Fruit fly (Drosophila melanogaster) whole organism, embryonic: ENCODE measurements around the gene Cpr73D.

Experiments used
- Awh ChIP-seq: fragments of 200-800 bp; sonication (Bioruptor generic); IDR thresholded peaks from 2 replicates; pipeline ENCODE4, ENCODE4 v1.3.6; 2022; ENCODE audit warnings: missing biosample characterization, missing genetic modification characterization
- Blimp-1 ChIP-seq: fragments of 200-800 bp; sonication (Bioruptor generic); optimal IDR thresholded peaks from 3 replicates; lab custom pipeline; 2018; ENCODE audit warnings: missing biosample characterization, missing genetic modification characterization, mild to moderate bottlenecking, moderate library complexity, missing genetic modification reagents
- CG10431 ChIP-seq: fragments of 200-800 bp; sonication (Bioruptor generic); optimal IDR thresholded peaks from 3 replicates; lab custom pipeline; 2018; ENCODE audit warnings: missing biosample characterization, mild to moderate bottlenecking, missing genetic modification characterization
- CG10462 ChIP-seq: fragments of 200-800 bp; sonication (Bioruptor generic); optimal IDR thresholded peaks from 2 replicates; lab custom pipeline; 2016; ENCODE audit warnings: missing biosample characterization, missing genetic modification characterization
- CG14965 ChIP-seq: fragments of 200-800 bp; sonication (Bioruptor generic); optimal IDR thresholded peaks from 2 replicates; lab custom pipeline; 2016; ENCODE audit warnings: missing biosample characterization, missing genetic modification characterization, borderline replicate concordance
- CG16779 ChIP-seq: fragments of 200-800 bp; sonication (Bioruptor generic); IDR thresholded peaks from 2 replicates; pipeline ENCODE4 v1.3.6; 2022; ENCODE audit warnings: missing biosample characterization, missing genetic modification characterization
- CG16815 ChIP-seq: fragments of 200-800 bp; sonication (Bioruptor generic); optimal IDR thresholded peaks from 3 replicates; lab custom pipeline; 2017; ENCODE audit warnings: missing biosample characterization, mild to moderate bottlenecking, missing genetic modification characterization
- CG17361 ChIP-seq: fragments of 200-800 bp; sonication (Bioruptor generic); IDR thresholded peaks from 3 replicates; pipeline ENCODE4 v1.3.6; 2022; ENCODE audit warnings: missing biosample characterization, missing genetic modification characterization
- CG17912 ChIP-seq: fragments of 200-800 bp; sonication (Bioruptor generic); optimal IDR thresholded peaks from 2 replicates; lab custom pipeline; 2018; ENCODE audit warnings: missing biosample characterization, mild to moderate bottlenecking, missing genetic modification characterization
- CG18262 ChIP-seq: fragments of 200-800 bp; optimal IDR thresholded peaks from 3 replicates; lab custom pipeline; 2019; ENCODE audit warnings: missing biosample characterization, mild to moderate bottlenecking, missing genetic modification characterization, moderate library complexity
- CG2199 ChIP-seq: fragments of 200-800 bp; sonication (Bioruptor generic); IDR thresholded peaks from 3 replicates; pipeline ENCODE4 v1.3.6; 2022; ENCODE audit warnings: missing biosample characterization, missing genetic modification characterization
- CG2678 ChIP-seq: fragments of 200-800 bp; sonication (Bioruptor generic); optimal IDR thresholded peaks from 3 replicates; lab custom pipeline; 2019; ENCODE audit warnings: missing biosample characterization, mild to moderate bottlenecking, missing genetic modification characterization, moderate library complexity
- CG2712 ChIP-seq: fragments of 200-800 bp; optimal IDR thresholded peaks from 3 replicates; lab custom pipeline; 2019; ENCODE audit warnings: missing biosample characterization, mild to moderate bottlenecking, missing genetic modification characterization, moderate library complexity
- CG30431 ChIP-seq: fragments of 200-800 bp; sonication (Bioruptor generic); optimal IDR thresholded peaks from 2 replicates; lab custom pipeline; 2017; ENCODE audit warnings: missing biosample characterization, missing genetic modification characterization
- CG31441 ChIP-seq: fragments of 200-800 bp; sonication (Bioruptor generic); IDR thresholded peaks from 2 replicates; pipeline ENCODE4 v1.3.6; 2022; ENCODE audit warnings: missing biosample characterization, missing genetic modification characterization
- CG3281 ChIP-seq: fragments of 200-800 bp; sonication (Bioruptor generic); optimal IDR thresholded peaks from 3 replicates; lab custom pipeline; 2017; ENCODE audit warnings: missing biosample characterization, mild to moderate bottlenecking, missing genetic modification characterization
- CG34224 ChIP-seq: fragments of 200-800 bp; sonication (Bioruptor generic); IDR thresholded peaks from 3 replicates; pipeline ENCODE4 v1.3.6; 2022; ENCODE audit warnings: missing biosample characterization, missing genetic modification characterization; ENCODE audit not compliant: partially characterized antibody
- CG42726 ChIP-seq: fragments of 200-800 bp; sonication (Bioruptor generic); IDR thresholded peaks from 2 replicates; pipeline ENCODE4 v1.3.6; 2022; ENCODE audit warnings: missing biosample characterization, missing genetic modification characterization; ENCODE audit not compliant: partially characterized antibody
- CG7372 ChIP-seq: fragments of 200-800 bp; sonication (Bioruptor generic); IDR thresholded peaks from 2 replicates; pipeline ENCODE4 v1.3.6; 2022; ENCODE audit warnings: missing biosample characterization, missing genetic modification characterization
- CG9932 ChIP-seq: fragments of 200-800 bp; sonication (Bioruptor generic); IDR thresholded peaks from 2 replicates; pipeline ENCODE4 v1.3.6; 2022; ENCODE audit warnings: missing biosample characterization, missing genetic modification characterization
- E2f2 ChIP-seq: fragments of 200-800 bp; sonication (Bioruptor generic); IDR thresholded peaks from 2 replicates; pipeline ENCODE4 v1.3.6; 2022; ENCODE audit warnings: missing biosample characterization, missing genetic modification characterization
- Hr51 ChIP-seq, 2 experiments: fragments of 200-800 bp; sonication (Bioruptor generic); optimal IDR thresholded peaks; 2 replicates in 1 of 2; 3 replicates in 1 of 2; lab custom pipeline; 2016 to 2018; ENCODE audit warnings: missing biosample characterization in 2 of 2, missing genetic modification characterization in 2 of 2, mild to moderate bottlenecking in 1 of 2, moderate library complexity in 1 of 2
- Med ChIP-seq: fragments of 200-800 bp; sonication (Bioruptor generic); peaks from one replicate; lab custom pipeline; 2016; ENCODE audit warnings: missing biosample characterization, missing genetic modification characterization, mild to moderate bottlenecking, inconsistent platforms, moderate library complexity
- Opbp ChIP-seq: fragments of 200-800 bp; sonication (Bioruptor generic); IDR thresholded peaks from 3 replicates; pipeline ENCODE4 v1.3.6; 2022; ENCODE audit warnings: missing biosample characterization, missing genetic modification characterization; ENCODE audit not compliant: partially characterized antibody
- Rfx ChIP-seq: fragments of 200-800 bp; sonication (Bioruptor generic); IDR thresholded peaks from 2 replicates; pipeline ENCODE4 v1.3.6; 2022; ENCODE audit warnings: missing biosample characterization, missing genetic modification characterization
- Sox100B ChIP-seq: fragments of 200-800 bp; sonication (Bioruptor generic); optimal IDR thresholded peaks from 3 replicates; lab custom pipeline; 2018; ENCODE audit warnings: missing biosample characterization, mild to moderate bottlenecking, missing genetic modification characterization
- az2 ChIP-seq: fragments of 200-800 bp; sonication (Bioruptor generic); optimal IDR thresholded peaks from 3 replicates; lab custom pipeline; 2016; ENCODE audit warnings: missing biosample characterization, missing genetic modification characterization
- chm ChIP-seq: fragments of 200-800 bp; sonication (Bioruptor generic); IDR thresholded peaks from 2 replicates; pipeline ENCODE4 v1.3.6; 2022; ENCODE audit warnings: missing biosample characterization, missing genetic modification characterization
- crol ChIP-seq: fragments of 200-800 bp; sonication (Bioruptor generic); IDR thresholded peaks from 2 replicates; pipeline ENCODE4 v1.3.6; 2022; ENCODE audit warnings: missing biosample characterization, missing genetic modification characterization
- dan ChIP-seq: fragments of 200-800 bp; sonication (Bioruptor generic); IDR thresholded peaks from 2 replicates; pipeline ENCODE4 v1.3.6; 2022; ENCODE audit warnings: missing biosample characterization, missing genetic modification characterization
- dmrt99B ChIP-seq: fragments of 200-800 bp; sonication (Bioruptor generic); optimal IDR thresholded peaks from 2 replicates; lab custom pipeline; 2018; ENCODE audit warnings: missing biosample characterization, mild to moderate bottlenecking, missing genetic modification characterization, moderate library complexity
- gem ChIP-seq: fragments of 200-800 bp; sonication (Bioruptor generic); optimal IDR thresholded peaks from 2 replicates; lab custom pipeline; 2019; ENCODE audit warnings: missing biosample characterization, mild to moderate bottlenecking, missing genetic modification characterization, moderate library complexity
- grn ChIP-seq: fragments of 200-800 bp; sonication (Bioruptor generic); optimal IDR thresholded peaks from 3 replicates; lab custom pipeline; 2017; ENCODE audit warnings: missing biosample characterization, missing genetic modification characterization
- hkb ChIP-seq, 2 experiments: fragments of 200-800 bp in 1 of 2; fragments of >200 bp in 1 of 2; sonication (Bioruptor generic) in 1 of 2; IDR thresholded peaks in 1 of 2; optimal IDR thresholded peaks in 1 of 2; 2 replicates each; pipeline versions ENCODE4 v1.3.6 to Lab custom; 2017 to 2022; ENCODE audit warnings: missing biosample characterization in 1 of 2, missing genetic modification characterization in 1 of 2
- inv ChIP-seq: fragments of 200-800 bp; sonication (Bioruptor generic); IDR thresholded peaks from 2 replicates; pipeline ENCODE4 v1.3.6; 2022; ENCODE audit warnings: missing biosample characterization, missing genetic modification characterization; ENCODE audit not compliant: partially characterized antibody
- klu ChIP-seq: fragments of 200-800 bp; sonication (Bioruptor generic); IDR thresholded peaks from 2 replicates; pipeline ENCODE4 v1.3.6; 2022; ENCODE audit warnings: missing biosample characterization, missing genetic modification characterization
- lov ChIP-seq, 2 experiments: fragments of 200-800 bp in 1 of 2; fragments of >200 bp in 1 of 2; sonication (Bioruptor generic) in 1 of 2; IDR thresholded peaks in 1 of 2; optimal IDR thresholded peaks in 1 of 2; 2 replicates in 1 of 2; 3 replicates in 1 of 2; pipeline versions ENCODE4 v1.3.6 to Lab custom; 2017 to 2022; ENCODE audit warnings: missing biosample characterization in 1 of 2, missing genetic modification characterization in 1 of 2
- mld ChIP-seq: fragments of 200-800 bp; sonication (Bioruptor generic); IDR thresholded peaks from 3 replicates; pipeline ENCODE4 v1.3.6; 2022; ENCODE audit warnings: missing biosample characterization, missing genetic modification characterization; ENCODE audit not compliant: partially characterized antibody
- pita ChIP-seq: fragments of 200-800 bp; sonication (Bioruptor generic); optimal IDR thresholded peaks from 2 replicates; lab custom pipeline; 2017; ENCODE audit warnings: missing biosample characterization, mild to moderate bottlenecking, missing genetic modification characterization
- run ChIP-seq: fragments of 200-800 bp; sonication (Bioruptor generic); optimal IDR thresholded peaks from 3 replicates; lab custom pipeline; 2018; ENCODE audit warnings: missing biosample characterization, mild to moderate bottlenecking, missing genetic modification characterization
- sim ChIP-seq: fragments of 200-800 bp; sonication (Bioruptor generic); IDR thresholded peaks from 2 replicates; pipeline ENCODE4 v1.3.6; 2022; ENCODE audit warnings: missing biosample characterization, missing genetic modification characterization
- so ChIP-seq: fragments of 200-800 bp; sonication (Bioruptor generic); IDR thresholded peaks from 3 replicates; pipeline ENCODE4 v1.3.6; 2022; ENCODE audit warnings: missing biosample characterization, missing genetic modification characterization
- sr ChIP-seq: fragments of 200-800 bp; sonication (Bioruptor generic); IDR thresholded peaks from 3 replicates; pipeline ENCODE4 v1.3.6; 2022; ENCODE audit warnings: missing biosample characterization, missing genetic modification characterization
- trem ChIP-seq: fragments of 200-800 bp; optimal IDR thresholded peaks from 3 replicates; lab custom pipeline; 2019; ENCODE audit warnings: missing biosample characterization, mild to moderate bottlenecking, missing genetic modification characterization, moderate library complexity
- z ChIP-seq: fragments of 200-800 bp; sonication (Bioruptor generic); IDR thresholded peaks from 3 replicates; pipeline ENCODE4 v1.3.6; 2022; ENCODE audit warnings: missing biosample characterization, missing genetic modification characterization

Cpr73D gene

dm6 chr3L:16974645-16975151 is 17.2 kb upstream of the Cpr73D start (continued):
- TF ChIP-seq pita (GFP tag; lab: Kevin White, UChicago) (no peak), CG16779 (GFP tag; lab: Robert Waterston, UW) (no peak), hkb (optimal IDR thresholded peaks at IDR 0.05; lab: Kevin White, UChicago) (no peak), hkb (GFP tag; IDR thresholded peaks at IDR 0.05; lab: Robert Waterston, UW) (peak; percentile 47; the same call in 1 of the 2 replicates), z (GFP tag; lab: Robert Waterston, UW) (no peak), CG30431 (GFP tag; lab: Kevin White, UChicago) (no peak)
- TF ChIP-seq, all 482 proteins: peak for 44

- TF ChIP-seq lov (optimal IDR thresholded peaks at IDR 0.05; lab: Kevin White, UChicago) (no peak), lov (GFP tag; IDR thresholded peaks at IDR 0.05; lab: Robert Waterston, UW) (0 out of 3 replicates have a peak, but pooled peaks have one; percentile 44), Blimp-1 (GFP tag; lab: Kevin White, UChicago) (peak; percentile 23), CG10431 (no peak), crol (no peak), CG9932 (GFP tag; lab: Robert Waterston, UW) (no peak), CG31441 (GFP tag; lab: Robert Waterston, UW) (0 out of 2 replicates have a peak, but pooled peaks have one; percentile 16), CG18262 (peak; percentile 29), Opbp (GFP tag; lab: Robert Waterston, UW) (no peak), trem (tag; lab: Kevin White, UChicago) (no peak), so (GFP tag; lab: Robert Waterston, UW) (no peak), sim (GFP tag; lab: Robert Waterston, UW) (no peak), CG2712 (tag; lab: Kevin White, UChicago) (peak; percentile 6), E2f2 (GFP tag; lab: Robert Waterston, UW) (no peak), Awh (GFP tag; lab: Robert Waterston, UW) (0 out of 2 replicates have a peak, but pooled peaks have one; percentile 7), CG14965 (GFP tag; lab: Kevin White, UChicago) (no peak), dmrt99B (tag; lab: Kevin White, UChicago) (peak; percentile 44), Sox100B (GFP tag; lab: Kevin White, UChicago) (peak; percentile 14), az2 (no peak), gem (tag; lab: Kevin White, UChicago) (peak; percentile 1), CG17912 (GFP tag; lab: Kevin White, UChicago) (no peak), CG34224 (no peak), CG2199 (GFP tag; lab: Robert Waterston, UW) (no peak), CG7372 (peak; percentile 15; the same call in 1 of the 2 replicates), mld (no peak), CG3281 (no peak), inv (GFP tag; lab: Robert Waterston, UW) (no peak), Rfx (GFP tag; lab: Robert Waterston, UW) (peak; percentile 17; the same call in 1 of the 2 replicates), Hr51 (GFP tag; optimal IDR thresholded peaks at IDR 0.05; lab: Kevin White, UChicago) (no peak), grn (GFP tag; lab: Kevin White, UChicago) (no peak), CG2678 (tag; lab: Kevin White, UChicago) (peak; percentile 15), CG10462 (GFP tag; lab: Kevin White, UChicago) (no peak), sr (GFP tag; lab: Robert Waterston, UW) (peak; percentile 76; the same call in 2 of the 3 replicates), run (tag; lab: Kevin White, UChicago) (no peak), klu (GFP tag; lab: Robert Waterston, UW) (no peak), CG17361 (GFP tag; lab: Robert Waterston, UW) (peak; percentile 37; the same call in 1 of the 3 replicates), Med (GFP tag; lab: Kevin White, UChicago) (peak; percentile 2), chm (GFP tag; lab: Robert Waterston, UW) (no peak), CG16815 (GFP tag; lab: Kevin White, UChicago) (no peak), dan (GFP tag; lab: Robert Waterston, UW) (no peak), CG42726 (GFP tag; lab: Robert Waterston, UW) (no peak)
These were observed 14.3 kb upstream of the Cpr73D start for dm6 chr3L:16971611-16972359.
